Fruit fly (Drosophila melanogaster): ENCODE data around the gene CG42307.

CG42307 gene

dm6 chr3L:7381359-7381976 lies 52.5 kb downstream of the CG42307 start, which contains the start of the genes SMSr and smid:
TSS of gene SMSr (minus strand) at chr3L:7381474.
TSS of gene smid (plus strand) at chr3L:7381614.
- TF ChIP-seq CG34367 (tag; optimal IDR thresholded peaks at IDR 0.05) = peak; percentile 10
- TF ChIP-seq CG8159 (tag; optimal IDR thresholded peaks at IDR 0.05) = peak; percentile 63
- TF ChIP-seq CG8301 (tag; optimal IDR thresholded peaks at IDR 0.05) = no peak
- no peak for TF ChIP-seq gl (tag; optimal IDR thresholded peaks at IDR 0.05)
- peak; percentile 52 for TF ChIP-seq CG9948 (tag; optimal IDR thresholded peaks at IDR 0.05)
- no peak for TF ChIP-seq D1 (tag; optimal IDR thresholded peaks at IDR 0.05)
- no peak for TF ChIP-seq EcR (GFP tag; optimal IDR thresholded peaks at IDR 0.05)
- TF ChIP-seq Pif1B (GFP tag; optimal IDR thresholded peaks at IDR 0.05) = no peak
- peak; percentile 37 for TF ChIP-seq CG17806 (tag; optimal IDR thresholded peaks at IDR 0.05)
- peak; percentile 39 for TF ChIP-seq CG15710 (tag; optimal IDR thresholded peaks at IDR 0.05)
- TF ChIP-seq rn (GFP tag; IDR thresholded peaks at IDR 0.05) = no peak
- peak; percentile 48 for TF ChIP-seq Snoo (tag; optimal IDR thresholded peaks at IDR 0.05)
- no peak for TF ChIP-seq CG14655 (GFP tag; optimal IDR thresholded peaks at IDR 0.05)
- TF ChIP-seq CG32121 (GFP tag; IDR thresholded peaks at IDR 0.05) = no peak
- TF ChIP-seq CG12605 (GFP tag; IDR thresholded peaks at IDR 0.05) = no peak
- TF ChIP-seq Ets98B (GFP tag; IDR thresholded peaks at IDR 0.05) = no peak; the same call in 1 of the 2 replicates
- no peak; the same call in 2 of the 3 replicates for TF ChIP-seq fd96Ca (GFP tag; IDR thresholded peaks at IDR 0.05)
- TF ChIP-seq CG13204 (GFP tag; optimal IDR thresholded peaks at IDR 0.05) = no peak
- no peak for TF ChIP-seq CG10348 (GFP tag; IDR thresholded peaks at IDR 0.05)
- TF ChIP-seq Pif1A (GFP tag; optimal IDR thresholded peaks at IDR 0.05) = peak; percentile 42
- 0 out of 3 replicates have a peak, but pooled peaks have one; percentile 39 for TF ChIP-seq CG4496 (GFP tag; IDR thresholded peaks at IDR 0.05)

All from whole organism, pupa.